Fruit fly (Drosophila melanogaster) whole organism, prepupa: ENCODE data around the gene CG13694.

Experiments
- Blimp-1 ChIP-seq: fragments of 200-800 bp; sonication (Bioruptor generic); optimal IDR thresholded peaks from 3 replicates; lab custom pipeline; 2017; ENCODE audit warnings: missing biosample characterization, missing genetic modification characterization, mild to moderate bottlenecking, moderate library complexity, missing genetic modification reagents
- CG10669 ChIP-seq: fragments of 200-800 bp; sonication (Bioruptor generic); optimal IDR thresholded peaks from 3 replicates; lab custom pipeline; 2018; ENCODE audit warnings: missing biosample characterization, mild to moderate bottlenecking, missing genetic modification characterization, moderate library complexity
- CG11294 ChIP-seq: fragments of 200-800 bp; sonication (Bioruptor generic); IDR thresholded peaks from 2 replicates; pipeline ENCODE4 v1.3.6; 2022; ENCODE audit warnings: missing biosample characterization, missing genetic modification characterization
- CG11902 ChIP-seq: fragments of 200-800 bp; sonication (Bioruptor generic); optimal IDR thresholded peaks from 3 replicates; lab custom pipeline; 2016; ENCODE audit warnings: missing biosample characterization, missing genetic modification characterization
- CG15336 ChIP-seq: fragments of 200-800 bp; sonication (Bioruptor generic); IDR thresholded peaks from 2 replicates; pipeline ENCODE4 v1.3.6; 2022; ENCODE audit warnings: missing biosample characterization, missing genetic modification characterization
- CG1621 ChIP-seq: fragments of 200-800 bp; sonication (Bioruptor generic); optimal IDR thresholded peaks from 3 replicates; lab custom pipeline; 2018; ENCODE audit warnings: missing biosample characterization, mild to moderate bottlenecking, missing genetic modification characterization
- CG16779 ChIP-seq: fragments of 200-800 bp; sonication (Bioruptor generic); optimal IDR thresholded peaks from 3 replicates; lab custom pipeline; 2017; ENCODE audit warnings: missing biosample characterization, mild to moderate bottlenecking, missing genetic modification characterization
- CG3032 ChIP-seq: fragments of 200-800 bp; optimal IDR thresholded peaks from 2 replicates; lab custom pipeline; 2019; ENCODE audit warnings: missing biosample characterization, mild to moderate bottlenecking, missing genetic modification characterization, moderate library complexity
- CG32006 ChIP-seq: fragments of 200-800 bp; sonication (Bioruptor generic); optimal IDR thresholded peaks from 3 replicates; lab custom pipeline; 2017; ENCODE audit warnings: missing biosample characterization, mild to moderate bottlenecking, missing genetic modification characterization
- CG3919 ChIP-seq: fragments of 200-800 bp; sonication (Bioruptor generic); optimal IDR thresholded peaks from 3 replicates; lab custom pipeline; 2016; ENCODE audit warnings: missing biosample characterization, missing genetic modification characterization
- CG6163 ChIP-seq: fragments of 200-800 bp; sonication (Bioruptor generic); IDR thresholded peaks from 3 replicates; pipeline ENCODE4 v1.3.6; 2022; ENCODE audit warnings: missing biosample characterization, missing genetic modification characterization
- CG6792 ChIP-seq: fragments of 200-800 bp; sonication (Bioruptor generic); optimal IDR thresholded peaks from 3 replicates; lab custom pipeline; 2016; ENCODE audit warnings: missing biosample characterization, missing genetic modification characterization
- CG6808 ChIP-seq: fragments of 200-800 bp; sonication (Bioruptor generic); optimal IDR thresholded peaks from 3 replicates; lab custom pipeline; 2017; ENCODE audit warnings: missing biosample characterization, missing genetic modification characterization, mild to moderate bottlenecking, moderate library complexity, missing genetic modification reagents
- CG6854 ChIP-seq: fragments of 200-800 bp; sonication (Bioruptor generic); optimal IDR thresholded peaks from 2 replicates; lab custom pipeline; 2017; ENCODE audit warnings: missing biosample characterization, mild to moderate bottlenecking, missing genetic modification characterization
- CG7368 ChIP-seq: fragments of 200-800 bp; sonication (Bioruptor generic); optimal IDR thresholded peaks from 3 replicates; lab custom pipeline; 2016; ENCODE audit warnings: missing biosample characterization, missing genetic modification characterization
- CG8119 ChIP-seq: fragments of 200-800 bp; sonication (Bioruptor generic); IDR thresholded peaks from 3 replicates; pipeline ENCODE4 v1.3.6; 2022; ENCODE audit warnings: missing biosample characterization, missing genetic modification characterization
- CG8319 ChIP-seq: fragments of 200-800 bp; sonication (Bioruptor generic); optimal IDR thresholded peaks from 3 replicates; lab custom pipeline; 2016; ENCODE audit warnings: missing biosample characterization, missing genetic modification characterization
- Eip75B ChIP-seq: fragments of 200-800 bp; sonication (Bioruptor generic); optimal IDR thresholded peaks from 3 replicates; lab custom pipeline; 2016; ENCODE audit warnings: missing biosample characterization, missing genetic modification characterization
- Eip93F ChIP-seq: fragments of 200-800 bp; sonication (Bioruptor generic); optimal IDR thresholded peaks from 2 replicates; lab custom pipeline; 2016; ENCODE audit warnings: missing biosample characterization, mild to moderate bottlenecking, missing genetic modification characterization
- Ets21C ChIP-seq: fragments of 200-800 bp; sonication (Bioruptor generic); optimal IDR thresholded peaks from 3 replicates; lab custom pipeline; 2016; ENCODE audit warnings: missing biosample characterization, missing genetic modification characterization
- Ets96B ChIP-seq: fragments of 200-800 bp; optimal IDR thresholded peaks from 2 replicates; lab custom pipeline; 2019; ENCODE audit warnings: missing biosample characterization, mild to moderate bottlenecking, missing genetic modification characterization, moderate library complexity
- Gug ChIP-seq: fragments of 200-800 bp; sonication (Bioruptor generic); IDR thresholded peaks from 2 replicates; pipeline ENCODE4 v1.3.6; 2022; ENCODE audit warnings: missing biosample characterization, missing genetic modification characterization
- Hr38 ChIP-seq: sonication (Bioruptor generic); optimal IDR thresholded peaks from 2 replicates; lab custom pipeline; 2016; ENCODE audit warnings: missing biosample characterization, missing genetic modification characterization
- Hr39 ChIP-seq: fragments of 200-800 bp; sonication (Bioruptor generic); optimal IDR thresholded peaks from 2 replicates; lab custom pipeline; 2016; ENCODE audit warnings: missing biosample characterization, missing genetic modification characterization
- Sox14 ChIP-seq: fragments of 200-800 bp; sonication (Bioruptor generic); optimal IDR thresholded peaks from 3 replicates; lab custom pipeline; 2016; ENCODE audit warnings: missing biosample characterization, missing genetic modification characterization
- Sox15 ChIP-seq: fragments of 200-800 bp; sonication (Bioruptor generic); optimal IDR thresholded peaks from 3 replicates; lab custom pipeline; 2016; ENCODE audit warnings: missing biosample characterization, missing genetic modification characterization
- achi ChIP-seq: fragments of 200-800 bp; sonication (Bioruptor generic); optimal IDR thresholded peaks from 3 replicates; lab custom pipeline; 2016; ENCODE audit warnings: missing biosample characterization, missing genetic modification characterization
- acj6 ChIP-seq: fragments of 200-800 bp; sonication (Bioruptor generic); optimal IDR thresholded peaks from 3 replicates; lab custom pipeline; 2016; ENCODE audit warnings: missing biosample characterization, missing genetic modification characterization
- cyc ChIP-seq: fragments of 200-800 bp; sonication (Bioruptor generic); optimal IDR thresholded peaks from 3 replicates; lab custom pipeline; 2016; ENCODE audit warnings: missing biosample characterization, missing genetic modification characterization
- dac ChIP-seq: fragments of 200-800 bp; sonication (Bioruptor generic); optimal IDR thresholded peaks from 2 replicates; lab custom pipeline; 2017; ENCODE audit warnings: missing biosample characterization, mild to moderate bottlenecking, missing genetic modification characterization
- dsx ChIP-seq: fragments of 200-800 bp; optimal IDR thresholded peaks from 3 replicates; lab custom pipeline; 2019; ENCODE audit warnings: missing biosample characterization, mild to moderate bottlenecking, missing genetic modification characterization, moderate library complexity; ENCODE audit not compliant: poor library complexity, severe bottlenecking
- eg ChIP-seq: fragments of 200-800 bp; sonication (Bioruptor generic); IDR thresholded peaks from 3 replicates; pipeline ENCODE4 v1.3.6; 2022; ENCODE audit warnings: missing biosample characterization, missing genetic modification characterization
- esn ChIP-seq: fragments of 200-800 bp; sonication (Bioruptor generic); optimal IDR thresholded peaks from 2 replicates; lab custom pipeline; 2016; ENCODE audit warnings: missing biosample characterization, mild to moderate bottlenecking, missing genetic modification characterization, moderate library complexity
- fd59A ChIP-seq: fragments of 200-800 bp; sonication (Bioruptor generic); optimal IDR thresholded peaks from 2 replicates; lab custom pipeline; 2017; ENCODE audit warnings: missing biosample characterization, mild to moderate bottlenecking, missing genetic modification characterization, missing genetic modification reagents
- fkh ChIP-seq: fragments of 200-800 bp; sonication (Bioruptor generic); optimal IDR thresholded peaks from 3 replicates; lab custom pipeline; 2017; ENCODE audit warnings: missing biosample characterization, mild to moderate bottlenecking, missing genetic modification characterization, moderate library complexity
- lz ChIP-seq: fragments of 200-800 bp; sonication (Bioruptor generic); optimal IDR thresholded peaks from 3 replicates; lab custom pipeline; 2016; ENCODE audit warnings: missing biosample characterization, missing genetic modification characterization
- net ChIP-seq: fragments of 200-800 bp; sonication (Bioruptor generic); optimal IDR thresholded peaks from 3 replicates; lab custom pipeline; 2016; ENCODE audit warnings: missing biosample characterization, missing genetic modification characterization
- salr ChIP-seq, 2 experiments: fragments of 200-800 bp; sonication (Bioruptor generic); optimal IDR thresholded peaks; 3 replicates each; lab custom pipeline; 2016 to 2018; ENCODE audit warnings: missing biosample characterization in 2 of 2, missing genetic modification characterization in 2 of 2, mild to moderate bottlenecking in 1 of 2
- spab ChIP-seq: fragments of 200-800 bp; sonication (Bioruptor generic); optimal IDR thresholded peaks from 2 replicates; lab custom pipeline; 2017; ENCODE audit warnings: missing biosample characterization, mild to moderate bottlenecking, missing genetic modification characterization, missing genetic modification reagents
- ss ChIP-seq, 2 experiments: fragments of 200-800 bp; sonication (Bioruptor generic); optimal IDR thresholded peaks; 2 replicates in 1 of 2; 3 replicates in 1 of 2; lab custom pipeline; 2017 to 2018; ENCODE audit warnings: mild to moderate bottlenecking in 2 of 2, missing biosample characterization in 2 of 2, missing genetic modification characterization in 2 of 2, moderate library complexity in 1 of 2
- topi ChIP-seq: fragments of 200-800 bp; sonication (Bioruptor generic); optimal IDR thresholded peaks from 3 replicates; lab custom pipeline; 2016; ENCODE audit warnings: missing biosample characterization, missing genetic modification characterization
- vri ChIP-seq: fragments of 200-800 bp; sonication (Bioruptor generic); optimal IDR thresholded peaks from 3 replicates; lab custom pipeline; 2016; ENCODE audit warnings: missing biosample characterization, mild to moderate bottlenecking, missing genetic modification characterization

Gene CG13694

dm6 chr2L:131466-132270 is 15.4 kb upstream of the CG13694 start, which contains the start of gene Gs1 (continued):
- no peak for TF ChIP-seq Hr38 (GFP tag; lab: Kevin White, UChicago)
- no peak for TF ChIP-seq achi (GFP tag; lab: Kevin White, UChicago)
- no peak for TF ChIP-seq CG11902 (GFP tag; lab: Kevin White, UChicago)
- no peak for TF ChIP-seq Ets21C
- no peak for TF ChIP-seq Eip93F (GFP tag; lab: Kevin White, UChicago)
- TF ChIP-seq esn (GFP tag; lab: Kevin White, UChicago): peak; percentile 24
- TF ChIP-seq CG3032 (tag; lab: Kevin White, UChicago): no peak
- TF ChIP-seq CG6854 (GFP tag; lab: Kevin White, UChicago): peak; percentile 37
- TF ChIP-seq CG32006 (GFP tag; lab: Kevin White, UChicago): peak; percentile 19
- no peak for TF ChIP-seq Gug (GFP tag; lab: Robert Waterston, UW)
- peak; percentile 68 for TF ChIP-seq net (GFP tag; lab: Kevin White, UChicago)
- peak; percentile 69; the same call in 2 of the 3 replicates for TF ChIP-seq CG6163 (GFP tag; lab: Robert Waterston, UW)
- TF ChIP-seq CG16779: peak; percentile 39
- TF ChIP-seq cyc (GFP tag; lab: Kevin White, UChicago): no peak
- no peak for TF ChIP-seq fd59A (GFP tag; lab: Kevin White, UChicago)
- TF ChIP-seq Sox14: peak; percentile 72
- no peak for TF ChIP-seq CG11294
- TF ChIP-seq CG7368 (GFP tag; lab: Kevin White, UChicago): no peak
- no peak for TF ChIP-seq lz (GFP tag; lab: Kevin White, UChicago)
- TF ChIP-seq dac (GFP tag; lab: Kevin White, UChicago): no peak
- peak; percentile 21 for TF ChIP-seq CG6792 (GFP tag; lab: Kevin White, UChicago)
- TF ChIP-seq CG8319 (GFP tag; lab: Kevin White, UChicago): no peak
- no peak for TF ChIP-seq acj6 (GFP tag; lab: Kevin White, UChicago)

- TF ChIP-seq Eip75B (GFP tag; lab: Kevin White, UChicago) (no peak), CG3919 (no peak), CG10669 (no peak), CG8119 (0 out of 3 replicates have a peak, but pooled peaks have one; percentile 22), eg (0 out of 3 replicates have a peak, but pooled peaks have one; percentile 13), CG1621 (no peak), fkh (GFP tag; lab: Kevin White, UChicago) (no peak), Sox15 (GFP tag; lab: Kevin White, UChicago) (no peak), fd59A (GFP tag; lab: Kevin White, UChicago) (no peak), ss (GFP tag; optimal IDR thresholded peaks at IDR 0.05; lab: Kevin White, UChicago) (no peak), salr (GFP tag; optimal IDR thresholded peaks at IDR 0.05; lab: Kevin White, UChicago) (no peak)
- TF ChIP-seq, all 60 proteins: peak for 2
Observed at dm6 chr2L:130691-131090, 14.4 kb upstream of the CG13694 start, which contains the start of gene CG3164. CG3164 (minus strand) TSS chr2L:130791.

dm6 chr2L:128977-129941 is 13.0 kb upstream of the CG13694 start:
- peak; percentile 25 for TF ChIP-seq lz (GFP tag; lab: Kevin White, UChicago)
- TF ChIP-seq Hr39 (GFP tag; lab: Kevin White, UChicago): no peak
- peak; percentile 47; the same call in 1 of the 2 replicates for TF ChIP-seq CG15336 (GFP tag; lab: Robert Waterston, UW)
- peak; percentile 74 for TF ChIP-seq dsx (GFP tag; lab: Kevin White, UChicago)
- no peak for TF ChIP-seq dac (GFP tag; lab: Kevin White, UChicago)
- peak; percentile 8 for TF ChIP-seq Blimp-1 (GFP tag; lab: Kevin White, UChicago)
- TF ChIP-seq net (GFP tag; lab: Kevin White, UChicago): peak; percentile 85
- peak; percentile 36; the same call in 1 of the 2 replicates for TF ChIP-seq Gug (GFP tag; lab: Robert Waterston, UW)
- no peak for TF ChIP-seq acj6 (GFP tag; lab: Kevin White, UChicago)
- peak; percentile 19 to 50 for TF ChIP-seq ss (GFP tag; optimal IDR thresholded peaks at IDR 0.05; lab: Kevin White, UChicago)
- peak; percentile 45 for TF ChIP-seq esn (GFP tag; lab: Kevin White, UChicago)
- TF ChIP-seq achi (GFP tag; lab: Kevin White, UChicago): peak; percentile 14
- TF ChIP-seq CG6163 (GFP tag; lab: Robert Waterston, UW): peak; percentile 69
- TF ChIP-seq CG6808 (GFP tag; lab: Kevin White, UChicago): peak; percentile 57
- TF ChIP-seq CG8319 (GFP tag; lab: Kevin White, UChicago): peak; percentile 8
- TF ChIP-seq Ets96B (tag; lab: Kevin White, UChicago): peak; percentile 18
- peak; percentile 78; the same call in 2 of the 3 replicates for TF ChIP-seq eg
- TF ChIP-seq spab (GFP tag; lab: Kevin White, UChicago): peak; percentile 12
- peak; percentile 75 for TF ChIP-seq vri (GFP tag; lab: Kevin White, UChicago)
- TF ChIP-seq topi (GFP tag; lab: Kevin White, UChicago): peak; percentile 49
